Fruit fly (Drosophila melanogaster) whole organism, embryonic: Measurements from ENCODE around the gene slmo.

ENCODE experiments used
- Adf1 ChIP-seq: fragments of 200-800 bp; sonication (Bioruptor generic); IDR thresholded peaks from 2 replicates; pipeline ENCODE4 v1.3.6; 2022; ENCODE audit warnings: missing biosample characterization, missing genetic modification characterization
- B-H2 ChIP-seq: fragments of 200-800 bp; sonication (Bioruptor generic); optimal IDR thresholded peaks from 2 replicates; lab custom pipeline; 2018; ENCODE audit warnings: missing biosample characterization, mild to moderate bottlenecking, missing genetic modification characterization
- CG10979 ChIP-seq: fragments of 200-800 bp; sonication (Bioruptor generic); optimal IDR thresholded peaks from 2 replicates; lab custom pipeline; 2018; ENCODE audit warnings: missing biosample characterization, mild to moderate bottlenecking, missing genetic modification characterization, moderate library complexity
- CG12391 ChIP-seq: fragments of 200-800 bp; sonication (Bioruptor generic); optimal IDR thresholded peaks from 3 replicates; lab custom pipeline; 2018; ENCODE audit warnings: missing biosample characterization, mild to moderate bottlenecking, missing genetic modification characterization, moderate library complexity
- CG13123 ChIP-seq: fragments of 200-800 bp; sonication (Bioruptor generic); optimal IDR thresholded peaks from 2 replicates; lab custom pipeline; 2016; ENCODE audit warnings: missing biosample characterization, missing genetic modification characterization
- CG15514 ChIP-seq: fragments of 200-800 bp; sonication (Bioruptor generic); optimal IDR thresholded peaks from 3 replicates; lab custom pipeline; 2017; ENCODE audit warnings: missing biosample characterization, missing genetic modification characterization, mild to moderate bottlenecking, moderate library complexity, missing genetic modification reagents
- CG15696 ChIP-seq: fragments of 200-800 bp; sonication (Bioruptor generic); optimal IDR thresholded peaks from 2 replicates; lab custom pipeline; 2019; ENCODE audit warnings: missing biosample characterization, mild to moderate bottlenecking, missing genetic modification characterization, moderate library complexity
- CG16779 ChIP-seq: fragments of 200-800 bp; sonication (Bioruptor generic); IDR thresholded peaks from 2 replicates; pipeline ENCODE4 v1.3.6; 2022; ENCODE audit warnings: missing biosample characterization, missing genetic modification characterization
- CG18599 ChIP-seq: fragments of 200-800 bp; sonication (Bioruptor generic); optimal IDR thresholded peaks from 3 replicates; lab custom pipeline; 2017; ENCODE audit warnings: missing biosample characterization, missing genetic modification characterization, mild to moderate bottlenecking, moderate library complexity, missing genetic modification reagents
- CG3065 ChIP-seq: fragments of 200-800 bp; sonication (Bioruptor generic); optimal IDR thresholded peaks from 2 replicates; lab custom pipeline; 2016; ENCODE audit warnings: missing biosample characterization, missing genetic modification characterization
- CG31388 ChIP-seq: fragments of 200-800 bp; sonication (Bioruptor generic); optimal IDR thresholded peaks from 2 replicates; lab custom pipeline; 2016; ENCODE audit warnings: missing biosample characterization, missing genetic modification characterization
- CG3163 ChIP-seq: fragments of 200-800 bp; sonication (Bioruptor generic); optimal IDR thresholded peaks from 3 replicates; lab custom pipeline; 2016; ENCODE audit warnings: missing biosample characterization, missing genetic modification characterization
- CG33557 ChIP-seq: fragments of 200-800 bp; sonication (Bioruptor generic); optimal IDR thresholded peaks from 2 replicates; lab custom pipeline; 2019; ENCODE audit warnings: missing biosample characterization, mild to moderate bottlenecking, missing genetic modification characterization, moderate library complexity
- CG34422 ChIP-seq: fragments of 200-800 bp; sonication (Bioruptor generic); IDR thresholded peaks from 3 replicates; pipeline ENCODE4 v1.3.6; 2022; ENCODE audit warnings: missing biosample characterization, missing genetic modification characterization
- CG42726 ChIP-seq: fragments of 200-800 bp; sonication (Bioruptor generic); IDR thresholded peaks from 2 replicates; pipeline ENCODE4 v1.3.6; 2022; ENCODE audit warnings: missing biosample characterization, missing genetic modification characterization; ENCODE audit not compliant: partially characterized antibody
- CG6175 ChIP-seq: fragments of 200-800 bp; sonication (Bioruptor generic); IDR thresholded peaks from 3 replicates; pipeline ENCODE4 v1.3.6; 2022; ENCODE audit warnings: missing biosample characterization, missing genetic modification characterization
- CG8924 ChIP-seq: fragments of 200-800 bp; optimal IDR thresholded peaks from 3 replicates; lab custom pipeline; 2019; ENCODE audit warnings: missing biosample characterization, mild to moderate bottlenecking, missing genetic modification characterization, moderate library complexity
- CG9437 ChIP-seq: fragments of 200-800 bp; sonication (Bioruptor generic); optimal IDR thresholded peaks from 2 replicates; lab custom pipeline; 2018; ENCODE audit warnings: missing biosample characterization, mild to moderate bottlenecking, missing genetic modification characterization
- CG9932 ChIP-seq: fragments of 200-800 bp; sonication (Bioruptor generic); IDR thresholded peaks from 2 replicates; pipeline ENCODE4 v1.3.6; 2022; ENCODE audit warnings: missing biosample characterization, missing genetic modification characterization
- CHES-1-like ChIP-seq: fragments of 200-800 bp; sonication (Bioruptor generic); optimal IDR thresholded peaks from 2 replicates; lab custom pipeline; 2016; ENCODE audit warnings: missing biosample characterization, missing genetic modification characterization
- Dbx ChIP-seq: fragments of 200-800 bp; sonication (Bioruptor generic); IDR thresholded peaks from 3 replicates; pipeline ENCODE4 v1.3.6; 2022; ENCODE audit warnings: missing biosample characterization, missing genetic modification characterization
- E2f2 ChIP-seq: fragments of 200-800 bp; sonication (Bioruptor generic); IDR thresholded peaks from 2 replicates; pipeline ENCODE4 v1.3.6; 2022; ENCODE audit warnings: missing biosample characterization, missing genetic modification characterization
- HLH4C ChIP-seq: fragments of 200-800 bp; sonication (Bioruptor generic); IDR thresholded peaks from 3 replicates; pipeline ENCODE4 v1.3.6; 2022; ENCODE audit warnings: missing biosample characterization, missing genetic modification characterization; ENCODE audit not compliant: partially characterized antibody
- Hmr ChIP-seq: fragments of 200-800 bp; sonication (Bioruptor generic); optimal IDR thresholded peaks from 3 replicates; lab custom pipeline; 2017; ENCODE audit warnings: mild to moderate bottlenecking, missing biosample characterization, missing genetic modification reagents, missing genetic modification characterization
- Lim3 ChIP-seq: fragments of 200-800 bp; sonication (Bioruptor generic); IDR thresholded peaks from 2 replicates; pipeline ENCODE4 v1.3.6; 2022; ENCODE audit warnings: missing biosample characterization, missing genetic modification characterization
- MBD-R2 ChIP-seq: fragments of 200-800 bp; sonication (Bioruptor generic); IDR thresholded peaks from 2 replicates; pipeline ENCODE4 v1.3.6; 2022; ENCODE audit warnings: missing biosample characterization, missing genetic modification characterization
- Max ChIP-seq: fragments of 200-800 bp; sonication (Bioruptor generic); optimal IDR thresholded peaks from 2 replicates; lab custom pipeline; 2016; ENCODE audit warnings: missing biosample characterization, mild to moderate bottlenecking, missing genetic modification characterization
- NFAT ChIP-seq: fragments of 200-800 bp; sonication (Bioruptor generic); IDR thresholded peaks from 2 replicates; pipeline ENCODE4 v1.3.6; 2022; ENCODE audit warnings: missing biosample characterization, missing genetic modification characterization
- abd-A ChIP-seq: fragments of 200-800 bp; sonication (Bioruptor generic); optimal IDR thresholded peaks from 3 replicates; lab custom pipeline; 2019; ENCODE audit warnings: missing biosample characterization, mild to moderate bottlenecking, missing genetic modification characterization, moderate library complexity
- ac ChIP-seq: fragments of 200-800 bp; sonication (Bioruptor generic); optimal IDR thresholded peaks from 3 replicates; lab custom pipeline; 2017; ENCODE audit warnings: missing biosample characterization, mild to moderate bottlenecking, missing genetic modification characterization
- chinmo ChIP-seq: fragments of 200-800 bp; sonication (Bioruptor generic); IDR thresholded peaks from 4 replicates; pipeline ENCODE4 v1.3.6; 2022; ENCODE audit warnings: missing biosample characterization, missing genetic modification characterization; ENCODE audit not compliant: partially characterized antibody
- crc ChIP-seq: fragments of 200-800 bp; sonication (Bioruptor generic); optimal IDR thresholded peaks from 2 replicates; lab custom pipeline; 2016; ENCODE audit warnings: missing biosample characterization, missing genetic modification characterization
- fd64A ChIP-seq: fragments of 200-800 bp; sonication (Bioruptor generic); optimal IDR thresholded peaks from 3 replicates; lab custom pipeline; 2018; ENCODE audit warnings: missing biosample characterization, mild to moderate bottlenecking, missing genetic modification characterization
- gro ChIP-seq: fragments of 200-800 bp; sonication (Bioruptor generic); optimal IDR thresholded peaks from 2 replicates; lab custom pipeline; 2016; ENCODE audit warnings: missing biosample characterization, missing genetic modification characterization
- ham ChIP-seq: fragments of 200-800 bp; sonication (Bioruptor generic); IDR thresholded peaks from 2 replicates; pipeline ENCODE4 v1.3.6; 2022; ENCODE audit warnings: missing biosample characterization, missing genetic modification characterization
- ind ChIP-seq: fragments of 200-800 bp; sonication (Bioruptor generic); optimal IDR thresholded peaks from 3 replicates; lab custom pipeline; 2016; ENCODE audit warnings: missing biosample characterization, missing genetic modification characterization
- klu ChIP-seq: fragments of 200-800 bp; sonication (Bioruptor generic); IDR thresholded peaks from 2 replicates; pipeline ENCODE4 v1.3.6; 2022; ENCODE audit warnings: missing biosample characterization, missing genetic modification characterization
- kni ChIP-seq: fragments of 200-800 bp; sonication (Bioruptor generic); optimal IDR thresholded peaks from 3 replicates; lab custom pipeline; 2017; ENCODE audit warnings: mild to moderate bottlenecking, missing biosample characterization, missing genetic modification reagents, missing genetic modification characterization
- lab ChIP-seq: fragments of 200-800 bp; sonication (Bioruptor generic); optimal IDR thresholded peaks from 3 replicates; lab custom pipeline; 2017; ENCODE audit warnings: missing biosample characterization, missing genetic modification characterization, mild to moderate bottlenecking, moderate library complexity, missing genetic modification reagents
- mirr ChIP-seq: fragments of 200-800 bp; sonication (Bioruptor generic); optimal IDR thresholded peaks from 3 replicates; lab custom pipeline; 2018; ENCODE audit warnings: missing biosample characterization, mild to moderate bottlenecking, missing genetic modification characterization
- rib ChIP-seq: fragments of 200-800 bp; sonication (Bioruptor generic); IDR thresholded peaks from 2 replicates; pipeline ENCODE4 v1.3.6; 2022; ENCODE audit warnings: missing biosample characterization, missing genetic modification characterization
- run ChIP-seq: fragments of 200-800 bp; sonication (Bioruptor generic); optimal IDR thresholded peaks from 3 replicates; lab custom pipeline; 2018; ENCODE audit warnings: missing biosample characterization, mild to moderate bottlenecking, missing genetic modification characterization
- scrt ChIP-seq: fragments of 200-800 bp; sonication (Bioruptor generic); optimal IDR thresholded peaks from 2 replicates; lab custom pipeline; 2018; ENCODE audit warnings: missing biosample characterization, mild to moderate bottlenecking, missing genetic modification characterization, moderate library complexity
- seq ChIP-seq: fragments of 200-800 bp; sonication (Bioruptor generic); IDR thresholded peaks from 2 replicates; pipeline ENCODE4 v1.3.6; 2022; ENCODE audit warnings: missing biosample characterization, missing genetic modification characterization
- slp2 ChIP-seq: fragments of 200-800 bp; sonication (Bioruptor generic); optimal IDR thresholded peaks from 2 replicates; lab custom pipeline; 2016; ENCODE audit warnings: missing biosample characterization, missing genetic modification characterization
- so ChIP-seq: fragments of 200-800 bp; sonication (Bioruptor generic); IDR thresholded peaks from 3 replicates; pipeline ENCODE4 v1.3.6; 2022; ENCODE audit warnings: missing biosample characterization, missing genetic modification characterization
- stc ChIP-seq: fragments of 200-800 bp; sonication (Bioruptor generic); IDR thresholded peaks from 2 replicates; pipeline ENCODE4 v1.3.6; 2022; ENCODE audit warnings: missing biosample characterization, missing genetic modification characterization
- z ChIP-seq: fragments of 200-800 bp; sonication (Bioruptor generic); IDR thresholded peaks from 3 replicates; pipeline ENCODE4 v1.3.6; 2022; ENCODE audit warnings: missing biosample characterization, missing genetic modification characterization
- zen ChIP-seq: fragments of 200-800 bp; sonication (Bioruptor generic); optimal IDR thresholded peaks from 3 replicates; lab custom pipeline; 2018; ENCODE audit warnings: missing biosample characterization, mild to moderate bottlenecking, missing genetic modification characterization, moderate library complexity

The slmo gene

DNA sequence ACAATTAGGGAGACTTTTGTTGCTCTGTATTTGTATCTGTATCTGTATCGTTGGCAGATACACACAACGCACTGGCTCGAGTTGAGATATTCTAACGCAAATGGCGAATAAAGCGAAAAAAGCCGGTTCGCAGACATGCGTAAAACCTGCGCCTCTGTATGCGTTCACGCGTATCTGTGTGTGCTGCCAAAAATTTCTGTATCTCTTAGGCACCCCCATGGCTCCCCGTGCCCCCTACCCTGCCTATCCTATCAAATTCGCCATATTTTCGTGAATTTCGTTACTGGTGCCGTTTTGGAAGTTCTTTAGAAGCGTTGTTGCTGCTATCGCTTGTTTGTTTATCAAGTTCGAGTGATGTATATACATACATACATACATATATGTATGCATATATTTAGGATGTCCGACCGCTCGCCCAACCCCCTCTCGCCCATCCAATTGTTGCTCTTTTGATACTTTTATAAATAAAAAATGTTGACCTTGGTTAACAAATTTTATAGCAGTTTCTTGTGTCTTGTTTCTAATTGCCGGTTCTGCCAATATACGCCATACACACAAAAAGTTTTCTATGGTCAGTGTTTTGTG, 37.3 kb upstream of the slmo start (continued):
- TF ChIP-seq CG6175: 0 out of 3 replicates have a peak, but pooled peaks have one; percentile 34
- TF ChIP-seq CG3065 (GFP tag; lab: Kevin White, UChicago): no peak
- peak; percentile 50; the same call in 2 of the 3 replicates for TF ChIP-seq Dbx (GFP tag; lab: Robert Waterston, UW)
- no peak for TF ChIP-seq ac
- TF ChIP-seq CG8924: no peak
- TF ChIP-seq klu (GFP tag; lab: Robert Waterston, UW): no peak
- no peak for TF ChIP-seq CG13123 (GFP tag; lab: Kevin White, UChicago)
- TF ChIP-seq run (tag; lab: Kevin White, UChicago): no peak
- peak; percentile 21 for TF ChIP-seq CG15514 (GFP tag; lab: Kevin White, UChicago)
- TF ChIP-seq E2f2: no peak
- peak; percentile 59; the same call in 1 of the 2 replicates for TF ChIP-seq CG9932
- peak; percentile 20; the same call in 1 of the 3 replicates for TF ChIP-seq CG34422 (GFP tag; lab: Robert Waterston, UW)
- no peak for TF ChIP-seq zen (tag; lab: Kevin White, UChicago)
- peak; percentile 93 for TF ChIP-seq abd-A (tag; lab: Kevin White, UChicago)
- TF ChIP-seq B-H2 (GFP tag; lab: Kevin White, UChicago): peak; percentile 79
- TF ChIP-seq Max (GFP tag; lab: Kevin White, UChicago): no peak
- TF ChIP-seq chinmo (GFP tag; lab: Robert Waterston, UW): peak; percentile 90; the same call in 3 of the 4 replicates
- TF ChIP-seq fd64A (GFP tag; lab: Kevin White, UChicago): no peak
- peak; percentile 50 for TF ChIP-seq CG18599 (GFP tag; lab: Kevin White, UChicago)
- TF ChIP-seq slp2 (GFP tag; lab: Kevin White, UChicago): no peak
- TF ChIP-seq lab: peak; percentile 24
- no peak for TF ChIP-seq CG3163
- TF ChIP-seq ind: no peak
- TF ChIP-seq CG9437 (GFP tag; lab: Kevin White, UChicago): no peak
- TF ChIP-seq kni (GFP tag; lab: Kevin White, UChicago): no peak
- peak; percentile 71 for TF ChIP-seq CG42726
- 0 out of 3 replicates have a peak, but pooled peaks have one; percentile 20 for TF ChIP-seq z (GFP tag; lab: Robert Waterston, UW)
- peak; percentile 40 for TF ChIP-seq Hmr (GFP tag; lab: Kevin White, UChicago)
- peak; percentile 98 for TF ChIP-seq rib (GFP tag; lab: Robert Waterston, UW)
- no peak for TF ChIP-seq CG12391 (tag; lab: Kevin White, UChicago)
- peak; percentile 85 for TF ChIP-seq Adf1
- no peak for TF ChIP-seq ham (GFP tag; lab: Robert Waterston, UW)
- peak; percentile 68 for TF ChIP-seq mirr
- no peak for TF ChIP-seq stc (GFP tag; lab: Robert Waterston, UW)
- no peak for TF ChIP-seq CG15696
- TF ChIP-seq crc (GFP tag; lab: Kevin White, UChicago): no peak
- TF ChIP-seq scrt (GFP tag; lab: Kevin White, UChicago): peak; percentile 58
- 0 out of 3 replicates have a peak, but pooled peaks have one; percentile 33 for TF ChIP-seq so (GFP tag; lab: Robert Waterston, UW)
- no peak for TF ChIP-seq Lim3 (GFP tag; lab: Robert Waterston, UW)
- TF ChIP-seq gro (GFP tag; lab: Kevin White, UChicago): no peak
- no peak for TF ChIP-seq CG10979 (tag; lab: Kevin White, UChicago)
- no peak for TF ChIP-seq CG33557 (GFP tag; lab: Kevin White, UChicago)
- no peak for TF ChIP-seq CHES-1-like
- no peak for TF ChIP-seq HLH4C
- TF ChIP-seq seq (GFP tag; lab: Robert Waterston, UW): no peak
- TF ChIP-seq CG31388: no peak
- TF ChIP-seq NFAT (GFP tag; lab: Robert Waterston, UW): peak; percentile 48; the same call in 1 of the 2 replicates
- TF ChIP-seq MBD-R2 (GFP tag; lab: Robert Waterston, UW): no peak
- no peak for TF ChIP-seq CG16779 (GFP tag; lab: Robert Waterston, UW)
